Worm (Caenorhabditis elegans) whole organism, L3 larva: ENCODE measurements around the gene frg-1.

Experiments used
- R02D3.7 ChIP-seq: fragments of 150-350 bp; optimal IDR thresholded peaks from 2 replicates; lab custom pipeline; 2014; ENCODE audit warnings: missing biosample characterization, missing genetic modification characterization
- ZK546.5 ChIP-seq: sonication (generic microtip); optimal IDR thresholded peaks from 2 replicates; lab custom pipeline; 2017; ENCODE audit warnings: missing biosample characterization, missing genetic modification characterization
- aly-2 ChIP-seq: fragments of 150-350 bp; optimal IDR thresholded peaks from 2 replicates; lab custom pipeline; 2014; ENCODE audit warnings: missing biosample characterization, missing genetic modification characterization
- ama-1 ChIP-seq: fragments of 150-350 bp; optimal IDR thresholded peaks from 2 replicates; lab custom pipeline; 2018
- ceh-16 ChIP-seq: sonication (generic microtip); optimal IDR thresholded peaks from 2 replicates; lab custom pipeline; 2017; ENCODE audit warnings: missing biosample characterization, missing genetic modification characterization
- ceh-28 ChIP-seq: fragments of 150-350 bp; optimal IDR thresholded peaks from 2 replicates; lab custom pipeline; 2014; ENCODE audit warnings: missing biosample characterization, missing genetic modification reagents, missing genetic modification characterization
- ceh-82 ChIP-seq: fragments of 150-350 bp; optimal IDR thresholded peaks from 2 replicates; lab custom pipeline; 2014; ENCODE audit warnings: missing biosample characterization, missing genetic modification characterization
- ceh-9 ChIP-seq: sonication (generic microtip); optimal IDR thresholded peaks from 2 replicates; lab custom pipeline; 2018; ENCODE audit warnings: missing biosample characterization, missing genetic modification characterization
- daf-12 ChIP-seq: fragments of 150-350 bp; optimal IDR thresholded peaks from 2 replicates; lab custom pipeline; 2014; ENCODE audit warnings: missing biosample characterization, missing genetic modification reagents, missing genetic modification characterization
- egl-27 ChIP-seq: sonication (generic microtip); optimal IDR thresholded peaks from 4 replicates; lab custom pipeline; 2017; ENCODE audit warnings: missing biosample characterization, missing genetic modification reagents, missing genetic modification characterization
- egl-5 ChIP-seq: fragments of 150-350 bp; optimal IDR thresholded peaks from 2 replicates; lab custom pipeline; 2017; ENCODE audit warnings: missing biosample characterization, missing genetic modification reagents, missing genetic modification characterization, inconsistent platforms
- elt-1 ChIP-seq: fragments of 150-350 bp; optimal IDR thresholded peaks from 2 replicates; lab custom pipeline; 2014; ENCODE audit warnings: missing biosample characterization, missing genetic modification characterization
- elt-2 ChIP-seq: sonication (generic microtip); optimal IDR thresholded peaks from 2 replicates; lab custom pipeline; 2016; ENCODE audit warnings: missing genetic modification reagents, mild to moderate bottlenecking, missing genetic modification characterization, missing compliant biosample characterization
- elt-3 ChIP-seq, 3 experiments: fragments of 150-350 bp in 1 of 3; sonication (generic microtip) in 2 of 3; optimal IDR thresholded peaks; 2 replicates in 2 of 3; 4 replicates in 1 of 3; lab custom pipeline; 2014 to 2017; ENCODE audit warnings: missing biosample characterization in 3 of 3, missing genetic modification characterization in 3 of 3
- fkh-10 ChIP-seq: sonication (generic microtip); optimal IDR thresholded peaks from 2 replicates; lab custom pipeline; 2017; ENCODE audit warnings: missing biosample characterization, missing genetic modification reagents, missing genetic modification characterization
- fkh-2 ChIP-seq: fragments of 150-350 bp; optimal IDR thresholded peaks from 2 replicates; lab custom pipeline; 2014; ENCODE audit warnings: missing biosample characterization, missing genetic modification reagents, missing genetic modification characterization
- fos-1 ChIP-seq: fragments of 150-350 bp; optimal IDR thresholded peaks from 2 replicates; lab custom pipeline; 2014; ENCODE audit warnings: missing biosample characterization, missing genetic modification characterization
- hmg-11 ChIP-seq: sonication (generic microtip); optimal IDR thresholded peaks from 2 replicates; lab custom pipeline; 2016; ENCODE audit warnings: missing genetic modification characterization, missing compliant biosample characterization
- jun-1 ChIP-seq: fragments of 150-350 bp; optimal IDR thresholded peaks from 2 replicates; lab custom pipeline; 2014; ENCODE audit warnings: missing biosample characterization, missing genetic modification reagents, missing genetic modification characterization
- lin-15B ChIP-seq: fragments of 150-350 bp; optimal IDR thresholded peaks from 2 replicates; lab custom pipeline; 2014; ENCODE audit warnings: missing biosample characterization, missing genetic modification characterization
- lin-39 ChIP-seq: fragments of 150-350 bp; optimal IDR thresholded peaks from 2 replicates; lab custom pipeline; 2018; ENCODE audit warnings: missing biosample characterization, missing genetic modification reagents, missing genetic modification characterization
- lsy-12 ChIP-seq: sonication (generic microtip); optimal IDR thresholded peaks from 2 replicates; lab custom pipeline; 2016; ENCODE audit warnings: mild to moderate bottlenecking, missing genetic modification characterization, missing compliant biosample characterization
- mdl-1 ChIP-seq: fragments of 150-350 bp; optimal IDR thresholded peaks from 2 replicates; lab custom pipeline; 2014; ENCODE audit warnings: missing biosample characterization, missing genetic modification characterization
- mml-1 ChIP-seq: fragments of 150-350 bp; sonication (generic microtip); optimal IDR thresholded peaks from 3 replicates; lab custom pipeline; 2014; ENCODE audit warnings: missing biosample characterization, missing genetic modification characterization
- nfya-1 ChIP-seq: sonication (generic microtip); optimal IDR thresholded peaks from 2 replicates; lab custom pipeline; 2017; ENCODE audit warnings: missing genetic modification characterization, mild to moderate bottlenecking, missing compliant biosample characterization, antibody characterized with exemption, moderate library complexity; ENCODE audit not compliant: insufficient read depth
- nhr-11 ChIP-seq: fragments of 150-350 bp; optimal IDR thresholded peaks from 2 replicates; lab custom pipeline; 2014; ENCODE audit warnings: missing biosample characterization, missing genetic modification characterization
- nhr-12 ChIP-seq: fragments of 150-350 bp; optimal IDR thresholded peaks from 2 replicates; lab custom pipeline; 2014; ENCODE audit warnings: missing biosample characterization, missing genetic modification characterization
- nhr-23 ChIP-seq: fragments of 150-350 bp; optimal IDR thresholded peaks from 2 replicates; lab custom pipeline; 2014; ENCODE audit warnings: missing biosample characterization, missing genetic modification reagents, missing genetic modification characterization
- nhr-25 ChIP-seq: sonication (generic microtip); optimal IDR thresholded peaks from 2 replicates; lab custom pipeline; 2017; ENCODE audit warnings: missing biosample characterization, missing genetic modification characterization
- nhr-28 ChIP-seq: fragments of 150-350 bp; optimal IDR thresholded peaks from 2 replicates; lab custom pipeline; 2014; ENCODE audit warnings: missing biosample characterization, missing genetic modification characterization
- nhr-43 ChIP-seq: sonication (generic microtip); optimal IDR thresholded peaks from 2 replicates; lab custom pipeline; 2016; ENCODE audit warnings: mild to moderate bottlenecking, missing genetic modification characterization, missing compliant biosample characterization; ENCODE audit not compliant: poor library complexity, severe bottlenecking
- nhr-67 ChIP-seq: fragments of 150-350 bp; optimal IDR thresholded peaks from 2 replicates; lab custom pipeline; 2014; ENCODE audit warnings: missing biosample characterization, missing genetic modification characterization
- nhr-76 ChIP-seq: fragments of 150-350 bp; sonication (generic microtip); optimal IDR thresholded peaks from 5 replicates; lab custom pipeline; 2014; ENCODE audit warnings: missing biosample characterization, missing genetic modification characterization
- nhr-77 ChIP-seq: fragments of 150-350 bp; optimal IDR thresholded peaks from 2 replicates; lab custom pipeline; 2014; ENCODE audit warnings: missing biosample characterization, missing genetic modification characterization
- pha-4 ChIP-seq: fragments of 150-350 bp; optimal IDR thresholded peaks from 2 replicates; lab custom pipeline; 2014; ENCODE audit warnings: missing biosample characterization, missing genetic modification reagents, missing genetic modification characterization
- pqm-1 ChIP-seq: fragments of 150-350 bp; optimal IDR thresholded peaks from 2 replicates; lab custom pipeline; 2017; ENCODE audit warnings: missing biosample characterization, missing genetic modification characterization, inconsistent platforms
- sea-2 ChIP-seq: fragments of 150-350 bp; sonication (generic microtip); optimal IDR thresholded peaks from 4 replicates; lab custom pipeline; 2014; ENCODE audit warnings: missing biosample characterization, missing genetic modification reagents, missing genetic modification characterization
- skn-1 ChIP-seq: fragments of 150-350 bp; optimal IDR thresholded peaks from 2 replicates; lab custom pipeline; 2014; ENCODE audit warnings: missing biosample characterization, missing genetic modification characterization
- snpc-4 ChIP-seq: fragments of 150-350 bp; optimal IDR thresholded peaks from 2 replicates; lab custom pipeline; 2014; ENCODE audit warnings: missing biosample characterization, missing genetic modification characterization
- tbx-2 ChIP-seq: sonication (generic microtip); optimal IDR thresholded peaks from 2 replicates; lab custom pipeline; 2016; ENCODE audit warnings: mild to moderate bottlenecking, missing genetic modification characterization, missing compliant biosample characterization
- unc-39 ChIP-seq: sonication (generic microtip); optimal IDR thresholded peaks from 4 replicates; lab custom pipeline; 2017; ENCODE audit warnings: missing biosample characterization, missing genetic modification characterization
- unc-62 ChIP-seq: fragments of 150-350 bp; sonication (generic microtip); optimal IDR thresholded peaks from 4 replicates; lab custom pipeline; 2014; ENCODE audit warnings: missing biosample characterization, missing genetic modification reagents, missing genetic modification characterization
- zag-1 ChIP-seq: fragments of 150-350 bp; optimal IDR thresholded peaks from 2 replicates; lab custom pipeline; 2014; ENCODE audit warnings: missing biosample characterization, missing genetic modification characterization
- ztf-11 ChIP-seq: fragments of 150-350 bp; optimal IDR thresholded peaks from 2 replicates; lab custom pipeline; 2014; ENCODE audit warnings: missing biosample characterization, missing genetic modification characterization
- ztf-4 ChIP-seq: fragments of 150-350 bp; optimal IDR thresholded peaks from 2 replicates; lab custom pipeline; 2014; ENCODE audit warnings: missing biosample characterization, missing genetic modification characterization

Gene frg-1

ce11 chrIII:12993607-12994006 is 14.6 kb downstream of the frg-1 start, which contains the start of gene col-97:
Gene col-97 (minus strand): TSS chrIII:12993707.
- TF ChIP-seq nhr-43 (no peak), ceh-9 (no peak), lin-15B (no peak), ceh-16 (tag; lab: Kevin White, UChicago) (no peak), nhr-77 (no peak), ztf-4 (no peak), skn-1 (tag; lab: Kevin White, UChicago) (no peak), nfya-1 (tag; lab: Kevin White, UChicago) (no peak), nhr-76 (tag; lab: Kevin White, UChicago) (no peak), aly-2 (tag; lab: Kevin White, UChicago) (no peak), ceh-82 (tag; lab: Kevin White, UChicago) (no peak)

ce11 chrIII:12998252-12998651 is 19.3 kb downstream of the frg-1 start:
- TF ChIP-seq ztf-4 (no peak), lsy-12 (no peak), nhr-11 (tag; lab: Kevin White, UChicago) (no peak), ceh-82 (tag; lab: Kevin White, UChicago) (no peak), ceh-28 (tag; lab: Kevin White, UChicago) (no peak), ceh-16 (tag; lab: Kevin White, UChicago) (no peak), sea-2 (GFP tag; lab: Kevin White, UChicago) (no peak), mdl-1 (tag; lab: Kevin White, UChicago) (no peak), jun-1 (tag; lab: Kevin White, UChicago) (no peak), fos-1 (tag; lab: Kevin White, UChicago) (no peak), pqm-1 (tag; lab: Kevin White, UChicago) (no peak), nhr-23 (tag; lab: Kevin White, UChicago) (no peak), egl-27 (tag; lab: Kevin White, UChicago) (no peak), ama-1 (no peak), ceh-9 (no peak)

DNA sequence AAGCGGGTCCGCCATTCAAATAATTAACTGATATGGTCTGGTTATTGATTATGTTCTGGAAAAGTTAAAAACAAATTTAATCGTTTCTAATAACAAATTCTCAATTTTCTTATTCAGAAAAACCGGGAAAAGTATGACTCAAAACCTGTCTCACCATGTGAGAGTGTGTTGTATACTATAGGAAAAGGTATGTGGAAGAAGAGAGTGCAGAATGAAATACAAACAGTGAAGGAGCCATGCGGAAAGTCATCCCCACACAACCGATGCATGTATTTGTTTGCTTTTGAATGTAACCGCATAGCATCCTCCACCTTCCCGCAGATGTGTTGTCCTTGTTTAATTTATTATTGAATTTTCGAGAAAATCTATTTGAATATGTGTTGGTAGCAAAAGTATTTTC is 21.5 kb downstream of the frg-1 start, which contains the start of gene ZK1010.8:
Gene ZK1010.8, minus strand, starts transcription at position 214 of the 400 bp plus-strand sequence.
- TF ChIP-seq skn-1 (tag; lab: Kevin White, UChicago), result no peak
- peak; percentile 55 for TF ChIP-seq pha-4 (tag; lab: Kevin White, UChicago)

- peak; percentile 7 for TF ChIP-seq jun-1 (tag; lab: Kevin White, UChicago)
- peak; percentile 43 for TF ChIP-seq ceh-28 (tag; lab: Kevin White, UChicago)
- peak; percentile 82 for TF ChIP-seq hmg-11
- TF ChIP-seq unc-39 (tag; lab: Kevin White, UChicago), result no peak
- no peak for TF ChIP-seq ceh-16 (tag; lab: Kevin White, UChicago)
- no peak for TF ChIP-seq daf-12 (tag; lab: Kevin White, UChicago)
- TF ChIP-seq nhr-43, result no peak
- TF ChIP-seq sea-2 (GFP tag; lab: Kevin White, UChicago), result no peak
- no peak for TF ChIP-seq skn-1 (tag; lab: Kevin White, UChicago)
- TF ChIP-seq fos-1 (tag; lab: Kevin White, UChicago), result no peak
- no peak for TF ChIP-seq nhr-12
- no peak for TF ChIP-seq nhr-76 (tag; lab: Kevin White, UChicago)
- no peak for TF ChIP-seq zag-1 (tag; lab: Kevin White, UChicago)
- no peak for TF ChIP-seq ztf-4
- TF ChIP-seq ceh-9, result no peak
- TF ChIP-seq unc-62 (GFP tag; lab: Kevin White, UChicago), result no peak
- no peak for TF ChIP-seq elt-1 (tag; lab: Kevin White, UChicago)
- no peak for TF ChIP-seq mdl-1 (tag; lab: Kevin White, UChicago)
- TF ChIP-seq lsy-12, result no peak
- TF ChIP-seq nhr-77, result no peak
- TF ChIP-seq elt-3 (tag; optimal IDR thresholded peaks at IDR 0.05; lab: Kevin White, UChicago), result no peak
- no peak for TF ChIP-seq nhr-28 (tag; lab: Kevin White, UChicago)
- no peak for TF ChIP-seq elt-2 (tag; lab: Kevin White, UChicago)
- peak; percentile 30 for TF ChIP-seq egl-5 (tag; lab: Kevin White, UChicago)
- TF ChIP-seq R02D3.7 (tag; lab: Kevin White, UChicago), result no peak
- peak; percentile 85 for TF ChIP-seq nfya-1 (tag; lab: Kevin White, UChicago)
- TF ChIP-seq ztf-11 (tag; lab: Kevin White, UChicago), result no peak
- peak; percentile 57 for TF ChIP-seq lin-39 (tag; lab: Kevin White, UChicago)
- peak; percentile 16 for TF ChIP-seq nhr-25 (tag; lab: Kevin White, UChicago)
- TF ChIP-seq nhr-23 (tag; lab: Kevin White, UChicago), result peak; percentile 11
- no peak for TF ChIP-seq nhr-11 (tag; lab: Kevin White, UChicago)
- no peak for TF ChIP-seq snpc-4 (tag; lab: Kevin White, UChicago)
- no peak for TF ChIP-seq ama-1
- TF ChIP-seq ZK546.5 (tag; lab: Kevin White, UChicago), result no peak
- TF ChIP-seq fkh-10 (GFP tag; lab: Kevin White, UChicago), result no peak
- TF ChIP-seq fkh-2 (tag; lab: Kevin White, UChicago), result no peak
- no peak for TF ChIP-seq mml-1
- TF ChIP-seq nhr-67 (tag; lab: Kevin White, UChicago), result no peak
- TF ChIP-seq lin-15B, result peak; percentile 39
- TF ChIP-seq pqm-1 (tag; lab: Kevin White, UChicago), result peak; percentile 27
- TF ChIP-seq pha-4 (tag; lab: Kevin White, UChicago), result no peak
- TF ChIP-seq tbx-2 (tag; lab: Kevin White, UChicago), result no peak
Measured at ce11 chrIII:13002098-13002497, 23.1 kb downstream of the frg-1 start, which contains the start of gene ZK1010.10. Gene ZK1010.10 (plus strand): TSS chrIII:13002383.
